Worm (Caenorhabditis elegans) whole organism, late embryonic: Measurements from ENCODE around the gene best-21.
"Not testable (repeated sequence)": the region's sequence is repeated elsewhere in the genome, so short reads cannot be mapped to it uniquely, and the experiment has no call there.

Experiments used
- C08G9.2 ChIP-seq: sonication (generic microtip); optimal IDR thresholded peaks from 2 replicates; lab custom pipeline; 2016; ENCODE audit warnings: mild to moderate bottlenecking, missing genetic modification characterization, moderate library complexity, missing compliant biosample characterization
- F13H6.1 ChIP-seq: sonication (generic microtip); optimal IDR thresholded peaks from 2 replicates; lab custom pipeline; 2016; ENCODE audit warnings: missing genetic modification characterization, missing compliant biosample characterization
- K09A11.1 ChIP-seq: sonication (generic microtip); optimal IDR thresholded peaks from 2 replicates; lab custom pipeline; 2017; ENCODE audit warnings: antibody characterized with exemption, mild to moderate bottlenecking, missing genetic modification characterization, missing compliant biosample characterization; ENCODE audit not compliant: insufficient read depth
- T23F11.4 ChIP-seq: fragments of 200-800 bp; sonication (Bioruptor generic); optimal IDR thresholded peaks from 2 replicates; lab custom pipeline; 2018; ENCODE audit warnings: mild to moderate bottlenecking, missing genetic modification characterization, missing compliant biosample characterization
- Y22D7AL.16 ChIP-seq: sonication (generic microtip); optimal IDR thresholded peaks from 2 replicates; lab custom pipeline; 2016; ENCODE audit warnings: missing genetic modification characterization, missing compliant biosample characterization
- ahr-1 ChIP-seq: sonication (generic microtip); optimal IDR thresholded peaks from 2 replicates; lab custom pipeline; 2016; ENCODE audit warnings: missing genetic modification characterization, missing compliant biosample characterization
- ceh-14 ChIP-seq: sonication (generic microtip); optimal IDR thresholded peaks from 2 replicates; lab custom pipeline; 2016; ENCODE audit warnings: missing genotype, missing genetic modification characterization, missing compliant biosample characterization
- ceh-19 ChIP-seq: fragments of 200-800 bp; sonication (Bioruptor generic); optimal IDR thresholded peaks from 2 replicates; lab custom pipeline; 2018; ENCODE audit warnings: mild to moderate bottlenecking, missing genetic modification characterization, missing compliant biosample characterization
- ceh-2 ChIP-seq: sonication (generic microtip); optimal IDR thresholded peaks from 2 replicates; lab custom pipeline; 2016; ENCODE audit warnings: missing genotype, missing genetic modification characterization, missing compliant biosample characterization
- ceh-22 ChIP-seq: sonication (generic microtip); optimal IDR thresholded peaks from 2 replicates; lab custom pipeline; 2017; ENCODE audit warnings: missing biosample characterization, missing genetic modification characterization
- ceh-24 ChIP-seq: sonication (generic microtip); optimal IDR thresholded peaks from 2 replicates; lab custom pipeline; 2016; ENCODE audit warnings: mild to moderate bottlenecking, missing genetic modification characterization, missing compliant biosample characterization
- ceh-30 ChIP-seq: fragments of 150-350 bp; optimal IDR thresholded peaks from 2 replicates; lab custom pipeline; 2014; ENCODE audit warnings: missing biosample characterization, missing genetic modification characterization
- ceh-48 ChIP-seq: sonication (generic microtip); optimal IDR thresholded peaks from 2 replicates; lab custom pipeline; 2016; ENCODE audit warnings: missing genetic modification characterization, inconsistent platforms, missing compliant biosample characterization
- ceh-9 ChIP-seq: sonication (generic microtip); optimal IDR thresholded peaks from 2 replicates; lab custom pipeline; 2016; ENCODE audit warnings: mild to moderate bottlenecking, missing genetic modification characterization, inconsistent platforms, missing compliant biosample characterization
- che-1 ChIP-seq: sonication (generic microtip); optimal IDR thresholded peaks from 2 replicates; lab custom pipeline; 2016; ENCODE audit warnings: mild to moderate bottlenecking, missing genetic modification characterization, missing compliant biosample characterization
- dve-1 ChIP-seq: sonication (generic microtip); optimal IDR thresholded peaks from 2 replicates; lab custom pipeline; 2017; ENCODE audit warnings: antibody characterized with exemption, mild to moderate bottlenecking, missing genetic modification characterization, missing compliant biosample characterization
- elt-2 ChIP-seq: sonication (generic microtip); optimal IDR thresholded peaks from 2 replicates; lab custom pipeline; 2016; ENCODE audit warnings: missing genetic modification reagents, missing genetic modification characterization, missing compliant biosample characterization
- elt-4 ChIP-seq: sonication (generic microtip); optimal IDR thresholded peaks from 2 replicates; lab custom pipeline; 2016; ENCODE audit warnings: missing genetic modification characterization, missing compliant biosample characterization
- ets-4 ChIP-seq: sonication (generic microtip); optimal IDR thresholded peaks from 2 replicates; lab custom pipeline; 2016; ENCODE audit warnings: missing genetic modification characterization, missing compliant biosample characterization
- hlh-30 ChIP-seq: sonication (generic microtip); optimal IDR thresholded peaks from 2 replicates; lab custom pipeline; 2017; ENCODE audit warnings: antibody characterized with exemption, missing genetic modification characterization, missing compliant biosample characterization; ENCODE audit not compliant: insufficient read depth
- lin-11 ChIP-seq: fragments of 200-800 bp; sonication (Bioruptor generic); optimal IDR thresholded peaks from 2 replicates; lab custom pipeline; 2018; ENCODE audit warnings: mild to moderate bottlenecking, missing genetic modification characterization, missing compliant biosample characterization
- mec-3 ChIP-seq: sonication (generic microtip); optimal IDR thresholded peaks from 2 replicates; lab custom pipeline; 2016; ENCODE audit warnings: borderline replicate concordance, missing genetic modification characterization, missing compliant biosample characterization
- nhr-11 ChIP-seq: fragments of 150-350 bp; optimal IDR thresholded peaks from 2 replicates; lab custom pipeline; 2014; ENCODE audit warnings: missing biosample characterization, missing genetic modification characterization
- npax-4 ChIP-seq: sonication (generic microtip); optimal IDR thresholded peaks from 2 replicates; lab custom pipeline; 2016; ENCODE audit warnings: missing genetic modification characterization, missing compliant biosample characterization
- odd-2 ChIP-seq: sonication (generic microtip); optimal IDR thresholded peaks from 2 replicates; lab custom pipeline; 2017; ENCODE audit warnings: antibody characterized with exemption, mild to moderate bottlenecking, missing genetic modification characterization, missing compliant biosample characterization
- pag-3 ChIP-seq: sonication (generic microtip); optimal IDR thresholded peaks from 2 replicates; lab custom pipeline; 2016; ENCODE audit warnings: missing compliant biosample characterization, missing genetic modification characterization, borderline replicate concordance
- pat-9 ChIP-seq: fragments of 200-800 bp; sonication (Bioruptor generic); optimal IDR thresholded peaks from 2 replicates; lab custom pipeline; 2018; ENCODE audit warnings: mild to moderate bottlenecking, missing genetic modification characterization, moderate library complexity, missing compliant biosample characterization
- pros-1 ChIP-seq: fragments of 150-350 bp; optimal IDR thresholded peaks from 2 replicates; lab custom pipeline; 2014; ENCODE audit warnings: missing biosample characterization, missing genetic modification reagents, missing genetic modification characterization
- tbx-2 ChIP-seq: sonication (generic microtip); optimal IDR thresholded peaks from 2 replicates; lab custom pipeline; 2016; ENCODE audit warnings: missing genetic modification characterization, missing compliant biosample characterization
- tbx-7 ChIP-seq: sonication (generic microtip); optimal IDR thresholded peaks from 2 replicates; lab custom pipeline; 2016; ENCODE audit warnings: missing genotype, missing genetic modification characterization, missing compliant biosample characterization
- ttx-3 ChIP-seq: sonication (generic microtip); optimal IDR thresholded peaks from 2 replicates; lab custom pipeline; 2016; ENCODE audit warnings: missing genetic modification reagents, missing genetic modification characterization, missing compliant biosample characterization
- unc-55 ChIP-seq: sonication (generic microtip); optimal IDR thresholded peaks from 2 replicates; lab custom pipeline; 2017; ENCODE audit warnings: missing biosample characterization, missing genetic modification reagents, missing genetic modification characterization
- ztf-16 ChIP-seq: sonication (generic microtip); optimal IDR thresholded peaks from 2 replicates; lab custom pipeline; 2017; ENCODE audit warnings: missing genetic modification characterization, missing compliant biosample characterization

best-21 gene

ce11 chrIV:15294040-15294439 is 8.2 kb upstream of the best-21 start, which contains the start of gene Y73F8A.10:
Y73F8A.10 (plus strand) TSS chrIV:15294340.
- no peak for TF ChIP-seq ttx-3 (tag; lab: Kevin White, UChicago)
- no peak for TF ChIP-seq C08G9.2 (tag; lab: Kevin White, UChicago)
- TF ChIP-seq ceh-30 (tag; lab: Kevin White, UChicago), result no peak
- TF ChIP-seq che-1 (tag; lab: Kevin White, UChicago), result no peak
- TF ChIP-seq elt-4 (tag; lab: Kevin White, UChicago), result no peak
- TF ChIP-seq ceh-48 (tag; lab: Kevin White, UChicago), result no peak
- no peak for TF ChIP-seq npax-4 (tag; lab: Kevin White, UChicago)
- TF ChIP-seq pros-1 (tag; lab: Kevin White, UChicago), result no peak

- TF ChIP-seq hlh-30 (no peak), unc-55 (GFP tag; lab: Kevin White, UChicago) (no peak), pat-9 (no peak), pag-3 (no peak), ceh-9 (tag; lab: Kevin White, UChicago) (no peak)
These were observed 2.2 kb upstream of the best-21 start for ce11 chrIV:15300041-15300440.

DNA sequence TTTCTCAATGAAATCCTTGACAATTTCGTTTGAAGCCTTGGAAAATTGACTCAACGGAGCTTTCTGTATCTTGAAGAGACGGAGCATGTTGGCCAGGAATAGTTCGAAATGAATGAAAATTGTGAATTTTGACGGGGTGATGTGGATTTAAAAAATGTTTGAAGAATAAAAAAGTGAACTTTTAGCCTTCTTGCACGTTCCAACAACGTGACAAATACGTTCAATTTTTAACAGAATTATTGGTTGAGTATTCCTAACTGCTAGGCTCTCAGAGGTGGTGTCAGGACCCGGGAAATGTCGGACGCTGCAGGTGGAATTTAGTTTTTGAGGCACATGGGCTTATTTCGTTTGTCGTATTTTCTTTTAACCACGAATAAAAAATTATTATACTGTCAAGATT is 9.3 kb downstream of the best-21 start, which contains the start of gene Y73F8A.12:
Gene Y73F8A.12 (minus strand): TSS at position 101 of the 400 bp plus-strand sequence.
- TF ChIP-seq T23F11.4; ceh-2 (tag; lab: Kevin White, UChicago); ceh-19 (GFP tag; lab: Kevin White, UChicago): not testable (repeated sequence)
- TF ChIP-seq, all 69 proteins: peak for 0; not testable (repeated sequence) for 69

- TF ChIP-seq nhr-11 (tag; lab: Kevin White, UChicago) (no peak), lin-11 (tag; lab: Kevin White, UChicago) (no peak), ceh-24 (tag; lab: Kevin White, UChicago) (no peak), ahr-1 (tag; lab: Kevin White, UChicago) (no peak), elt-2 (no peak), Y22D7AL.16 (tag; lab: Kevin White, UChicago) (no peak), mec-3 (no peak), T23F11.4 (no peak), npax-4 (tag; lab: Kevin White, UChicago) (no peak), hlh-30 (no peak), K09A11.1 (tag; lab: Kevin White, UChicago) (no peak)
These were observed 9.8 kb downstream of the best-21 start, which contains the start of gene Y73F8A.13 for ce11 chrIV:15312008-15312407. Y73F8A.13 (plus strand) TSS chrIV:15312247.

ce11 chrIV:15315502-15315901 is 13.3 kb downstream of the best-21 start:
- TF ChIP-seq ztf-16 (tag; lab: Kevin White, UChicago) (no peak), tbx-2 (tag; lab: Kevin White, UChicago) (no peak), ceh-14 (tag; lab: Kevin White, UChicago) (no peak), ceh-30 (tag; lab: Kevin White, UChicago) (no peak), Y22D7AL.16 (tag; lab: Kevin White, UChicago) (no peak), ceh-22 (tag; lab: Kevin White, UChicago) (no peak), dve-1 (tag; lab: Kevin White, UChicago) (no peak), F13H6.1 (tag; lab: Kevin White, UChicago) (no peak), tbx-7 (tag; lab: Kevin White, UChicago) (no peak), C08G9.2 (tag; lab: Kevin White, UChicago) (no peak), lin-11 (tag; lab: Kevin White, UChicago) (no peak), ets-4 (no peak), odd-2 (tag; lab: Kevin White, UChicago) (no peak), unc-55 (GFP tag; lab: Kevin White, UChicago) (no peak)
